Fruit fly (Drosophila melanogaster) S2 (cell line): ENCODE results near the gene CG4887.

Experiments
- CG8478 ChIP-seq: fragments of >200 bp; optimal IDR thresholded peaks from 2 replicates; lab custom pipeline; 2018
- CTCF ChIP-seq, 2 experiments: fragments of >200 bp; optimal IDR thresholded peaks; 2 replicates each; lab custom pipeline; 2018

DNA sequence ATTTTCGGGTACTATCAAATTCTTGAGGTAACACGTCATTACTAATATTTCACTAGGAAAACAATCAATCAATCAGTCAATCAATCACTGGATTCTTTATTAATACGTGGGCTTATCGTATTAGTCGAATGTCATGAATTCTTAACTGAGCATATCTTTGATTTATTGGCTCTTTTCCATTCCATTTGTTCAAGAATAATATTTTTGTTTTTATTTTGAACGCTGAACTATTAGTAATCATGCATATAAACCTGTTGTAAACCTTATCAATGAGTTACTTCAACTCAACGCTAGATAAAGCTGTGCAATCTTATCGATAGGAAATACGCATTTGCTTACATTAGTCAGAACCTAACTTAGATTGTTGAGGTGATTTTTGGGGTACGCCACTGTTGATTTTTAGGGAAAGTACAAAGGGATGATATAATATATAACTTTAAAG is 28.6 kb downstream of the CG4887 start:
- TF ChIP-seq CTCF (optimal IDR thresholded peaks at IDR 0.05; lab: Kevin White, UChicago) (no peak), CG8478 (lab: Kevin White, UChicago) (no peak)
